Worm (Caenorhabditis elegans) whole organism, mixed stage, embryonic: ENCODE results near the gene Y11D7A.9.

Experiments
- ceh-39 ChIP-seq: fragments of 150-350 bp; optimal IDR thresholded peaks from 2 replicates; lab custom pipeline; 2014; ENCODE audit warnings: missing biosample characterization, missing genetic modification characterization
- elt-1 ChIP-seq: sonication (generic microtip); optimal IDR thresholded peaks from 2 replicates; lab custom pipeline; 2017; ENCODE audit warnings: missing genetic modification characterization, mild to moderate bottlenecking, missing compliant biosample characterization, antibody characterized with exemption, moderate library complexity, borderline replicate concordance; ENCODE audit not compliant: insufficient read depth
- lsy-2 ChIP-seq: fragments of 150-350 bp; optimal IDR thresholded peaks from 2 replicates; lab custom pipeline; 2014; ENCODE audit warnings: missing biosample characterization, missing genetic modification characterization
- mep-1 ChIP-seq: fragments of 150-350 bp; optimal IDR thresholded peaks from 2 replicates; lab custom pipeline; 2017; ENCODE audit warnings: missing biosample characterization, missing genetic modification reagents, missing genetic modification characterization, inconsistent platforms
- nhr-237 ChIP-seq: fragments of 150-350 bp; optimal IDR thresholded peaks from 2 replicates; lab custom pipeline; 2014; ENCODE audit warnings: missing biosample characterization, missing genetic modification characterization
- nhr-76 ChIP-seq: sonication (generic microtip); optimal IDR thresholded peaks from 2 replicates; lab custom pipeline; 2017; ENCODE audit warnings: missing biosample characterization, missing genetic modification characterization

DNA sequence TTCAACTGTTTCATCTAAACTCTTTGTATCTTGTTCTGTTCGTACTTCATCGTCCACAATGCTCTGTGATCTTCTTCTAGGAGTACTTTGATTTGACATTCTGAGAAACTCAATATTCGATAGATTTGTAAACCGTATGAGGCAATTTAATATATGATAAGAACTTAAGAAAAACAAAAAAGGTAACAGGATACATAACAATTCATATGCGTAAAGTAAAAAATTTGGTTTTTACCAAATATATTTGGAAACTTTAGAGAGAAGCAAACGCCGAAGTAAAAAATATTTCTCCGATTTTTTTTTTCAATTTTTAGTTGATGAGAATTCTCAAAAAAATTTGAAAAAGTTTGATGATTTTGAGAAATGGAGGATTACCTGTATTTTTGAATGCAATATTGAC, 10.5 kb upstream of the Y11D7A.9 start, which contains the start of gene Y11D7A.19:
- no peak for TF ChIP-seq nhr-76
- no peak for TF ChIP-seq lsy-2 (tag; lab: Kevin White, UChicago)
- TF ChIP-seq ceh-39 (tag; lab: Kevin White, UChicago) = no peak
- no peak for TF ChIP-seq nhr-237 (tag; lab: Kevin White, UChicago)
- no peak for TF ChIP-seq elt-1 (tag; lab: Kevin White, UChicago)
- no peak for TF ChIP-seq mep-1 (tag; lab: Kevin White, UChicago)
